Worm (Caenorhabditis elegans) whole organism, mixed stage, embryonic: Measurements from ENCODE around the gene gbb-2.

Experiments used
- ceh-43 ChIP-seq: fragments of 200-800 bp; sonication (Bioruptor generic); optimal IDR thresholded peaks from 2 replicates; lab custom pipeline; 2018; ENCODE audit warnings: mild to moderate bottlenecking, missing genetic modification characterization, moderate library complexity, missing compliant biosample characterization
- elt-1 ChIP-seq: sonication (generic microtip); optimal IDR thresholded peaks from 2 replicates; lab custom pipeline; 2017; ENCODE audit warnings: missing genetic modification characterization, mild to moderate bottlenecking, missing compliant biosample characterization, antibody characterized with exemption, moderate library complexity, borderline replicate concordance; ENCODE audit not compliant: insufficient read depth
- unc-120 ChIP-seq: sonication (generic microtip); optimal IDR thresholded peaks from 2 replicates; lab custom pipeline; 2017; ENCODE audit warnings: missing genetic modification characterization, missing compliant biosample characterization; ENCODE audit not compliant: poor library complexity, severe bottlenecking
- unc-62 ChIP-seq: fragments of 150-350 bp; optimal IDR thresholded peaks from 2 replicates; lab custom pipeline; 2014; ENCODE audit warnings: missing biosample characterization, missing genetic modification reagents, missing genetic modification characterization

DNA sequence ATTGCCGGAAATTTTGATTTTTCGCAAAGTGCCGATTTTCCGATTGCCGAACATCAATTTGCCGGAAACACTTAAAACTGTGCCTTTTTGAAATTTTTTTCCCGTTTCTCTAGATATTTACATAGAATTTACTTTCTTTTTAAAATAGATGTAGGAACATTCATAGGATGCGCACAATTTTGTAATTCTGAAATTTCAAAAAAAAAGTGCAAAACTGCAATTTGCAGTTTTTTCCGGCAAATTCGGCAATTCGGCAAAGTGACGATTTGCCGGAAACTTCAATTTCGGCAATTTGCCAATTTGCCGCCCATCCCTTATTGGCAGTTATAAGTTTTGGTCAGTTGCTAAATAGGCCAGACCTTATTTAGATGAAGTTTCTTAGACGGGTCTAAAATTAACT, 49.9 kb downstream of the gbb-2 start:
- TF ChIP-seq elt-1: no peak
- no peak for TF ChIP-seq unc-62 (GFP tag; lab: Kevin White, UChicago)
- no peak for TF ChIP-seq ceh-43 (GFP tag; lab: Kevin White, UChicago)
- TF ChIP-seq unc-120 (tag; lab: Kevin White, UChicago): no peak
